Fruit fly (Drosophila melanogaster) whole organism, embryonic: ENCODE data around the gene vkg.

Experiments
- ATbp ChIP-seq: fragments of 200-800 bp; sonication (Bioruptor generic); optimal IDR thresholded peaks from 2 replicates; lab custom pipeline; 2017; ENCODE audit warnings: missing biosample characterization, mild to moderate bottlenecking, missing genetic modification characterization, missing genetic modification reagents
- Abd-B ChIP-seq: fragments of 200-800 bp; sonication (Bioruptor generic); optimal IDR thresholded peaks from 2 replicates; lab custom pipeline; 2018; ENCODE audit warnings: missing biosample characterization, mild to moderate bottlenecking, missing genetic modification characterization, moderate library complexity
- Atf6 ChIP-seq: fragments of 200-800 bp; sonication (Bioruptor generic); IDR thresholded peaks from 2 replicates; pipeline ENCODE4 v1.3.6; 2022; ENCODE audit warnings: missing biosample characterization, missing genetic modification characterization
- BEAF-32 ChIP-seq: fragments of 200-800 bp; sonication (Bioruptor generic); optimal IDR thresholded peaks from 3 replicates; lab custom pipeline; 2017; ENCODE audit warnings: missing biosample characterization, missing genetic modification characterization, mild to moderate bottlenecking, moderate library complexity, missing genetic modification reagents
- CG10209 ChIP-seq: fragments of 200-800 bp; sonication (Bioruptor generic); optimal IDR thresholded peaks from 3 replicates; lab custom pipeline; 2017; ENCODE audit warnings: missing biosample characterization, mild to moderate bottlenecking, missing genetic modification characterization, missing genetic modification reagents
- CG10267 ChIP-seq: fragments of 200-800 bp; sonication (Bioruptor generic); optimal IDR thresholded peaks from 2 replicates; lab custom pipeline; 2018; ENCODE audit warnings: missing biosample characterization, mild to moderate bottlenecking, missing genetic modification characterization, moderate library complexity
- CG11398 ChIP-seq: fragments of 200-800 bp; sonication (Bioruptor generic); optimal IDR thresholded peaks from 2 replicates; lab custom pipeline; 2016; ENCODE audit warnings: missing biosample characterization, missing genetic modification characterization
- CG13287 ChIP-seq: fragments of 200-800 bp; sonication (Bioruptor generic); IDR thresholded peaks from 2 replicates; pipeline ENCODE4 v1.3.6; 2022; ENCODE audit warnings: missing biosample characterization, missing genetic modification characterization; ENCODE audit not compliant: partially characterized antibody
- CG1603 ChIP-seq: fragments of 200-800 bp; sonication (Bioruptor generic); optimal IDR thresholded peaks from 2 replicates; lab custom pipeline; 2019; ENCODE audit warnings: missing biosample characterization, mild to moderate bottlenecking, missing genetic modification characterization, moderate library complexity
- CG16779 ChIP-seq: fragments of 200-800 bp; sonication (Bioruptor generic); IDR thresholded peaks from 2 replicates; pipeline ENCODE4 v1.3.6; 2022; ENCODE audit warnings: missing biosample characterization, missing genetic modification characterization
- CG16815 ChIP-seq: fragments of 200-800 bp; sonication (Bioruptor generic); optimal IDR thresholded peaks from 3 replicates; lab custom pipeline; 2017; ENCODE audit warnings: missing biosample characterization, mild to moderate bottlenecking, missing genetic modification characterization
- CG18011 ChIP-seq: fragments of 200-800 bp; sonication (Bioruptor generic); optimal IDR thresholded peaks from 2 replicates; lab custom pipeline; 2017; ENCODE audit warnings: missing biosample characterization, missing genetic modification characterization, mild to moderate bottlenecking, moderate library complexity, missing genotype
- CG30403 ChIP-seq: fragments of 200-800 bp; sonication (Bioruptor generic); optimal IDR thresholded peaks from 3 replicates; lab custom pipeline; 2016; ENCODE audit warnings: missing biosample characterization, missing genetic modification characterization
- CG33557 ChIP-seq: fragments of 200-800 bp; sonication (Bioruptor generic); optimal IDR thresholded peaks from 2 replicates; lab custom pipeline; 2019; ENCODE audit warnings: missing biosample characterization, mild to moderate bottlenecking, missing genetic modification characterization, moderate library complexity
- CG4328 ChIP-seq: fragments of 200-800 bp; sonication (Bioruptor generic); optimal IDR thresholded peaks from 3 replicates; lab custom pipeline; 2017; ENCODE audit warnings: missing biosample characterization, missing genetic modification reagents, missing genetic modification characterization
- CG4617 ChIP-seq: fragments of 200-800 bp; sonication (Bioruptor generic); optimal IDR thresholded peaks from 3 replicates; lab custom pipeline; 2016; ENCODE audit warnings: missing biosample characterization, missing genetic modification characterization, borderline replicate concordance
- CG7271 ChIP-seq: fragments of 200-800 bp; sonication (Bioruptor generic); optimal IDR thresholded peaks from 2 replicates; lab custom pipeline; 2018; ENCODE audit warnings: missing biosample characterization, mild to moderate bottlenecking, missing genetic modification characterization, moderate library complexity
- Dfd ChIP-seq, 2 experiments: fragments of >200 bp; optimal IDR thresholded peaks; 2 replicates each; lab custom pipeline; 2017; ENCODE audit warnings: missing biosample characterization in 2 of 2, missing genetic modification characterization in 2 of 2
- E2f2 ChIP-seq: fragments of 200-800 bp; sonication (Bioruptor generic); IDR thresholded peaks from 2 replicates; pipeline ENCODE4 v1.3.6; 2022; ENCODE audit warnings: missing biosample characterization, missing genetic modification characterization
- ERR ChIP-seq: fragments of 200-800 bp; sonication (Bioruptor generic); optimal IDR thresholded peaks from 2 replicates; lab custom pipeline; 2016; ENCODE audit warnings: missing biosample characterization, missing genetic modification characterization
- Hr3 ChIP-seq: fragments of 200-800 bp; sonication (Bioruptor generic); optimal IDR thresholded peaks from 3 replicates; lab custom pipeline; 2016; ENCODE audit warnings: missing biosample characterization, missing genetic modification characterization
- Hsf ChIP-seq: fragments of 200-800 bp; sonication (Bioruptor generic); optimal IDR thresholded peaks from 3 replicates; lab custom pipeline; 2016; ENCODE audit warnings: missing biosample characterization, missing genetic modification characterization
- NFAT ChIP-seq: fragments of 200-800 bp; sonication (Bioruptor generic); IDR thresholded peaks from 2 replicates; pipeline ENCODE4 v1.3.6; 2022; ENCODE audit warnings: missing biosample characterization, missing genetic modification characterization
- NfI ChIP-seq: fragments of 200-800 bp; sonication (Bioruptor generic); optimal IDR thresholded peaks from 3 replicates; lab custom pipeline; 2018; ENCODE audit warnings: missing biosample characterization, mild to moderate bottlenecking, missing genetic modification characterization, moderate library complexity
- Taf1 ChIP-seq: fragments of 200-800 bp; sonication (Bioruptor generic); IDR thresholded peaks from 2 replicates; pipeline ENCODE4 v1.3.6; 2022; ENCODE audit warnings: missing biosample characterization, missing genetic modification characterization
- Trl ChIP-seq, 3 experiments: fragments of >200 bp in 2 of 3; fragments of 200-800 bp in 1 of 3; sonication (Bioruptor generic) in 1 of 3; optimal IDR thresholded peaks; 2 replicates in 1 of 3; 3 replicates in 2 of 3; lab custom pipeline; 2016 to 2017; ENCODE audit warnings: missing biosample characterization in 1 of 3, missing genetic modification characterization in 1 of 3
- YL-1 ChIP-seq: fragments of 200-800 bp; sonication (Bioruptor generic); optimal IDR thresholded peaks from 3 replicates; lab custom pipeline; 2017; ENCODE audit warnings: missing biosample characterization, mild to moderate bottlenecking, missing genetic modification characterization
- ac ChIP-seq: fragments of 200-800 bp; sonication (Bioruptor generic); optimal IDR thresholded peaks from 3 replicates; lab custom pipeline; 2017; ENCODE audit warnings: missing biosample characterization, mild to moderate bottlenecking, missing genetic modification characterization
- al ChIP-seq: fragments of 200-800 bp; sonication (Bioruptor generic); IDR thresholded peaks from 2 replicates; pipeline ENCODE4 v1.3.6; 2022; ENCODE audit warnings: missing biosample characterization, missing genetic modification characterization
- chinmo ChIP-seq: fragments of 200-800 bp; sonication (Bioruptor generic); IDR thresholded peaks from 4 replicates; pipeline ENCODE4 v1.3.6; 2022; ENCODE audit warnings: missing biosample characterization, missing genetic modification characterization; ENCODE audit not compliant: partially characterized antibody
- crp ChIP-seq, 2 experiments: fragments of 200-800 bp; sonication (Bioruptor generic); optimal IDR thresholded peaks; 2 replicates in 1 of 2; 3 replicates in 1 of 2; lab custom pipeline; 2017; ENCODE audit warnings: missing biosample characterization in 2 of 2, missing genetic modification characterization in 2 of 2, mild to moderate bottlenecking in 1 of 2, moderate library complexity in 1 of 2
- esg ChIP-seq: fragments of 200-800 bp; sonication (Bioruptor generic); conservative IDR thresholded peaks from 2 replicates; pipeline ENCODE4 v1.3.6; 2022; ENCODE audit warnings: missing biosample characterization, missing genetic modification characterization
- fd64A ChIP-seq: fragments of 200-800 bp; sonication (Bioruptor generic); optimal IDR thresholded peaks from 3 replicates; lab custom pipeline; 2018; ENCODE audit warnings: missing biosample characterization, mild to moderate bottlenecking, missing genetic modification characterization
- fu2 ChIP-seq: fragments of 200-800 bp; sonication (Bioruptor generic); optimal IDR thresholded peaks from 2 replicates; lab custom pipeline; 2016; ENCODE audit warnings: missing biosample characterization, missing genetic modification characterization
- gem ChIP-seq: fragments of 200-800 bp; sonication (Bioruptor generic); optimal IDR thresholded peaks from 2 replicates; lab custom pipeline; 2019; ENCODE audit warnings: missing biosample characterization, mild to moderate bottlenecking, missing genetic modification characterization, moderate library complexity
- her ChIP-seq: fragments of 200-800 bp; sonication (Bioruptor generic); optimal IDR thresholded peaks from 2 replicates; lab custom pipeline; 2016; ENCODE audit warnings: missing biosample characterization, missing genetic modification characterization
- jigr1 ChIP-seq: fragments of 200-800 bp; sonication (Bioruptor generic); IDR thresholded peaks from 3 replicates; pipeline ENCODE4 v1.3.6; 2022; ENCODE audit warnings: missing biosample characterization, missing genetic modification characterization
- jumu ChIP-seq: fragments of 200-800 bp; sonication (Bioruptor generic); optimal IDR thresholded peaks from 3 replicates; lab custom pipeline; 2016; ENCODE audit warnings: missing biosample characterization, missing genetic modification characterization
- lilli ChIP-seq: fragments of 200-800 bp; sonication (Bioruptor generic); optimal IDR thresholded peaks from 3 replicates; lab custom pipeline; 2016; ENCODE audit warnings: missing biosample characterization, missing genetic modification characterization
- mam ChIP-seq: fragments of 200-800 bp; sonication (Bioruptor generic); optimal IDR thresholded peaks from 3 replicates; lab custom pipeline; 2016; ENCODE audit warnings: missing biosample characterization, missing genetic modification characterization
- mirr ChIP-seq: fragments of 200-800 bp; sonication (Bioruptor generic); optimal IDR thresholded peaks from 3 replicates; lab custom pipeline; 2018; ENCODE audit warnings: missing biosample characterization, mild to moderate bottlenecking, missing genetic modification characterization
- scrt ChIP-seq: fragments of 200-800 bp; sonication (Bioruptor generic); optimal IDR thresholded peaks from 2 replicates; lab custom pipeline; 2018; ENCODE audit warnings: missing biosample characterization, mild to moderate bottlenecking, missing genetic modification characterization, moderate library complexity
- sens-2 ChIP-seq: fragments of 200-800 bp; sonication (Bioruptor generic); IDR thresholded peaks from 2 replicates; pipeline ENCODE4 v1.3.6; 2022; ENCODE audit warnings: missing biosample characterization, missing genetic modification characterization
- sim ChIP-seq: fragments of 200-800 bp; sonication (Bioruptor generic); IDR thresholded peaks from 2 replicates; pipeline ENCODE4 v1.3.6; 2022; ENCODE audit warnings: missing biosample characterization, missing genetic modification characterization
- so ChIP-seq: fragments of 200-800 bp; sonication (Bioruptor generic); IDR thresholded peaks from 3 replicates; pipeline ENCODE4 v1.3.6; 2022; ENCODE audit warnings: missing biosample characterization, missing genetic modification characterization
- sr ChIP-seq: fragments of 200-800 bp; sonication (Bioruptor generic); IDR thresholded peaks from 3 replicates; pipeline ENCODE4 v1.3.6; 2022; ENCODE audit warnings: missing biosample characterization, missing genetic modification characterization
- ttk ChIP-seq: fragments of 200-800 bp; sonication (Bioruptor generic); IDR thresholded peaks from 2 replicates; pipeline ENCODE4 v2.1.2; 2022; ENCODE audit warnings: missing biosample characterization, missing genetic modification characterization
- unc-4 ChIP-seq: fragments of 200-800 bp; sonication (Bioruptor generic); IDR thresholded peaks from 2 replicates; pipeline ENCODE4 v1.3.6; 2022; ENCODE audit warnings: missing biosample characterization, missing genetic modification characterization; ENCODE audit not compliant: partially characterized antibody

vkg gene

dm6 chr2L:5000919-5001581, 26.9 kb downstream of the vkg start (continued):
- TF ChIP-seq CG11398, result no peak
- no peak for TF ChIP-seq mam (GFP tag; lab: Kevin White, UChicago)
- no peak for TF ChIP-seq crp (GFP tag; optimal IDR thresholded peaks at IDR 0.05; lab: Kevin White, UChicago)
- TF ChIP-seq esg (GFP tag; lab: Robert Waterston, UW), result peak; percentile 41; the same call in 1 of the 2 replicates
- no peak for TF ChIP-seq ac
- no peak for TF ChIP-seq Hr3 (GFP tag; lab: Kevin White, UChicago)
- TF ChIP-seq CG18011 (GFP tag; lab: Kevin White, UChicago), result no peak
- no peak for TF ChIP-seq mirr
- peak; percentile 72 for TF ChIP-seq Abd-B (GFP tag; lab: Kevin White, UChicago)
- TF ChIP-seq unc-4 (GFP tag; lab: Robert Waterston, UW), result 0 out of 2 replicates have a peak, but pooled peaks have one; percentile 36
- no peak for TF ChIP-seq CG7271
- TF ChIP-seq Taf1 (GFP tag; lab: Robert Waterston, UW), result peak; percentile 52
- TF ChIP-seq chinmo (GFP tag; lab: Robert Waterston, UW), result peak; percentile 96
- TF ChIP-seq CG30403 (GFP tag; lab: Kevin White, UChicago), result no peak
- TF ChIP-seq sim, result no peak
- no peak for TF ChIP-seq lilli
- TF ChIP-seq CG10209 (GFP tag; lab: Kevin White, UChicago), result no peak
- peak; percentile 49 for TF ChIP-seq ERR (GFP tag; lab: Kevin White, UChicago)
- no peak for TF ChIP-seq jumu (GFP tag; lab: Kevin White, UChicago)
- TF ChIP-seq CG16779 (GFP tag; lab: Robert Waterston, UW), result no peak
- TF ChIP-seq NFAT (GFP tag; lab: Robert Waterston, UW), result peak; percentile 35
- TF ChIP-seq CG1603 (tag; lab: Kevin White, UChicago), result peak; percentile 84
- no peak for TF ChIP-seq her (GFP tag; lab: Kevin White, UChicago)
- no peak for TF ChIP-seq fd64A (GFP tag; lab: Kevin White, UChicago)
- no peak for TF ChIP-seq CG10267 (tag; lab: Kevin White, UChicago)
- peak; percentile 94 for TF ChIP-seq E2f2 (GFP tag; lab: Robert Waterston, UW)
- TF ChIP-seq gem (tag; lab: Kevin White, UChicago), result no peak
- no peak for TF ChIP-seq BEAF-32 (GFP tag; lab: Kevin White, UChicago)
- peak; percentile 6 for TF ChIP-seq YL-1 (GFP tag; lab: Kevin White, UChicago)
- TF ChIP-seq CG13287 (GFP tag; lab: Robert Waterston, UW), result peak; percentile 49; the same call in 1 of the 2 replicates
- peak; percentile 36; the same call in 1 of the 2 replicates for TF ChIP-seq sens-2 (GFP tag; lab: Robert Waterston, UW)
- no peak for TF ChIP-seq CG33557 (GFP tag; lab: Kevin White, UChicago)
- no peak; the same call in 2 of the 3 replicates for TF ChIP-seq so (GFP tag; lab: Robert Waterston, UW)
- TF ChIP-seq scrt, result no peak
- TF ChIP-seq ttk (GFP tag; lab: Robert Waterston, UW), result no peak; the same call in 1 of the 2 replicates
- no peak for TF ChIP-seq Hsf
- no peak; the same call in 1 of the 2 replicates for TF ChIP-seq Atf6
- TF ChIP-seq Trl (optimal IDR thresholded peaks at IDR 0.05; lab: Kevin White, UChicago), result peak in 1 of 2 experiments; percentile 29
- peak; percentile 41 for TF ChIP-seq Trl (GFP tag; optimal IDR thresholded peaks at IDR 0.05; lab: Kevin White, UChicago)
- 0 out of 3 replicates have a peak, but pooled peaks have one; percentile 7 for TF ChIP-seq sr (GFP tag; lab: Robert Waterston, UW)
- TF ChIP-seq fu2 (GFP tag; lab: Kevin White, UChicago), result no peak
- no peak for TF ChIP-seq CG4328 (GFP tag; lab: Kevin White, UChicago)
- 0 out of 2 replicates have a peak, but pooled peaks have one; percentile 25 for TF ChIP-seq al (GFP tag; lab: Robert Waterston, UW)
- TF ChIP-seq CG16815 (GFP tag; lab: Kevin White, UChicago), result no peak
- TF ChIP-seq Dfd (GFP tag; optimal IDR thresholded peaks at IDR 0.05; lab: Kevin White, UChicago), result peak in 1 of 2 experiments; percentile 98
- TF ChIP-seq ATbp (GFP tag; lab: Kevin White, UChicago), result no peak
- no peak for TF ChIP-seq CG4617 (GFP tag; lab: Kevin White, UChicago)
- no peak for TF ChIP-seq NfI
- TF ChIP-seq jigr1 (GFP tag; lab: Robert Waterston, UW), result no peak; the same call in 2 of the 3 replicates
